Worm (Caenorhabditis elegans): ENCODE measurements around the gene tars-1.

Gene tars-1

DNA sequence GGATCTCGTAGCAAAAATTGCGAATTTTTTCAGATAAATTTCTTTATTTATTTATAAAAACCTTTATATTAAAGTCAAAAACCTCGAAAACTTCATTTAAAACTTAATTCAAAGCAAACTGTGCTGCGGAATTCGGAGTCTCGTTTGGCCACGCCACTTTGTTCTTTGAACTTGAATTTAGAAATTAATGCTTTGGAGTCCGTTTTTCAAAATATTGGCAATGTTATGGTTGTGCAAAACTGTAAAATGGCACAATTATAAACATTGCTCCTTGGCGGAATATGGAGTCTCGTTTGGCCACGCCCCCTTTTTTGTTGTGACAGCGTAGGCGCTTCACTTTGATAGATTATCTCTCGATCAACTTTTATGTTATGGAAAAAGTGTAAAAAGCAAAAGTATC lies 24.1 kb upstream of the tars-1 start:
- TF ChIP-seq ceh-82 (tag; optimal IDR thresholded peaks at IDR 0.05) (no peak), ceh-9 (tag; optimal IDR thresholded peaks at IDR 0.05) (no peak), fkh-2 (tag; optimal IDR thresholded peaks at IDR 0.05) (no peak), fkh-10 (GFP tag; optimal IDR thresholded peaks at IDR 0.05) (no peak), lsy-12 (tag; optimal IDR thresholded peaks at IDR 0.05) (no peak), ceh-28 (tag; optimal IDR thresholded peaks at IDR 0.05) (no peak), nhr-23 (tag; optimal IDR thresholded peaks at IDR 0.05) (no peak), lin-15B (tag; optimal IDR thresholded peaks at IDR 0.05) (no peak), mdl-1 (tag; optimal IDR thresholded peaks at IDR 0.05) (no peak), lin-39 (tag; optimal IDR thresholded peaks at IDR 0.05) (no peak)

ce11 chrII:11714728-11715127 lies 19.3 kb upstream of the tars-1 start:
- TF ChIP-seq nhr-77 (tag; optimal IDR thresholded peaks at IDR 0.05) (no peak), nfya-1 (tag; optimal IDR thresholded peaks at IDR 0.05; ENCODE audit: insufficient read depth) (no peak), skn-1 (tag; optimal IDR thresholded peaks at IDR 0.05) (no peak), ceh-28 (tag; optimal IDR thresholded peaks at IDR 0.05) (no peak), snpc-4 (tag; optimal IDR thresholded peaks at IDR 0.05) (peak; percentile 50), tbx-2 (tag; optimal IDR thresholded peaks at IDR 0.05) (no peak), mdl-1 (tag; optimal IDR thresholded peaks at IDR 0.05) (no peak)

DNA sequence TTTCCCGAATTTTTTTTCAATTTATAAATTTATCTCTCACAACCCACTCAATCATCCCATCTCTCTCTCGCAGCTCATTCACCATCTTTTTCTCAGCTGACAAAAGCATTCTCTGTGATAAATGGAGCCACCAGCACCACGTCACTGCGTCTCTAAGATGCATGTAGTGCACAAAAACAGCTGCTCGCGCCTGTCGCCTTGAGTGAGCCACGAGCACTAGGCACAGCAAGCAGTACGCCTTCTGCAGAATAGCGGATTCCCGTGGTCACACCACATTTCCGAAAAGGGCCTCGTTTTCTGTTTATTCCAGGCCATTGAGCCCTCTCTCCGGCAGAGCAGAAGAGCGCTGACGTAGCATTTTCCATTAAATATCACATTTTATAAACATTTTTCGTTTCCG lies 18.1 kb upstream of the tars-1 start, which contains the start of gene F13D12.10:
Gene F13D12.10 (plus strand): TSS at position 231 of the 400 bp plus-strand sequence.
- no peak for TF ChIP-seq ceh-82 (tag; optimal IDR thresholded peaks at IDR 0.05)
- no peak for TF ChIP-seq ceh-9 (tag; optimal IDR thresholded peaks at IDR 0.05)
- no peak for TF ChIP-seq mml-1 (tag; optimal IDR thresholded peaks at IDR 0.05)
- TF ChIP-seq hmg-11 (tag; optimal IDR thresholded peaks at IDR 0.05) = no peak
- TF ChIP-seq eor-1 (tag; optimal IDR thresholded peaks at IDR 0.05) = no peak
- TF ChIP-seq daf-12 (tag; optimal IDR thresholded peaks at IDR 0.05) = no peak
- TF ChIP-seq lin-39 (tag; optimal IDR thresholded peaks at IDR 0.05) = peak; percentile 55
- no peak for TF ChIP-seq lin-15B (tag; optimal IDR thresholded peaks at IDR 0.05)
- TF ChIP-seq nfya-1 (tag; optimal IDR thresholded peaks at IDR 0.05; ENCODE audit: insufficient read depth) = peak; percentile 14
- no peak for TF ChIP-seq nhr-43 (tag; optimal IDR thresholded peaks at IDR 0.05; ENCODE audit: poor library complexity, severe bottlenecking)
- TF ChIP-seq fos-1 (tag; optimal IDR thresholded peaks at IDR 0.05) = no peak
- no peak for TF ChIP-seq nhr-11 (tag; optimal IDR thresholded peaks at IDR 0.05)
- TF ChIP-seq egl-5 (tag; optimal IDR thresholded peaks at IDR 0.05) = no peak
- no peak for TF ChIP-seq fkh-2 (tag; optimal IDR thresholded peaks at IDR 0.05)

DNA sequence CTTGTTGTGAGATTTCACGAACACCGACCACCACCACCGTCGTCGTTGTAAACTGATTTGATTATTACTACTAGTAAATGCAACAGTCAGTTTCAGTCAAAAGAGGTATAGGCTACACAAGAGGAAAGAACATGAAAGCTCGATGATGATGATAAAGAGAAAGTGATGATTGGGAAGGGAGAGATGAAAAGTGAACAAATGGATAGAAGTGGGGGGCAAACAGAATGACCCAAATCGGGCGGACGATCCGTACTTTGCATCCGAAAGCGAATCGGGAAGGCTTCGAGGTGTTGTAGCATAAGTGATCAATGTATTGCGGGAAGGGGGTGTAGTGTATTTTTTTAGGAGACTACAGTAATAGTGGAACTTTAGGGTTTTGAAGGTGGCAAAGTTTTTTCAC lies 15.3 kb upstream of the tars-1 start:
- TF ChIP-seq fos-1 (tag; optimal IDR thresholded peaks at IDR 0.05) (no peak), nhr-12 (tag; optimal IDR thresholded peaks at IDR 0.05) (no peak), ceh-28 (tag; optimal IDR thresholded peaks at IDR 0.05) (no peak), zag-1 (tag; optimal IDR thresholded peaks at IDR 0.05) (no peak), nhr-11 (tag; optimal IDR thresholded peaks at IDR 0.05) (no peak), ceh-16 (tag; optimal IDR thresholded peaks at IDR 0.05) (no peak), unc-62 (GFP tag; optimal IDR thresholded peaks at IDR 0.05) (no peak), egl-27 (tag; optimal IDR thresholded peaks at IDR 0.05) (no peak), snpc-4 (tag; optimal IDR thresholded peaks at IDR 0.05) (no peak), elt-1 (tag; optimal IDR thresholded peaks at IDR 0.05) (no peak)

- TF ChIP-seq pqm-1 (tag; optimal IDR thresholded peaks at IDR 0.05) = no peak
- TF ChIP-seq ZK546.5 (tag; optimal IDR thresholded peaks at IDR 0.05) = no peak
- no peak for TF ChIP-seq snpc-4 (tag; optimal IDR thresholded peaks at IDR 0.05)
- TF ChIP-seq mml-1 (tag; optimal IDR thresholded peaks at IDR 0.05) = no peak
- no peak for TF ChIP-seq mdl-1 (tag; optimal IDR thresholded peaks at IDR 0.05)
- no peak for TF ChIP-seq nhr-43 (tag; optimal IDR thresholded peaks at IDR 0.05; ENCODE audit: poor library complexity, severe bottlenecking)
- TF ChIP-seq elt-2 (tag; optimal IDR thresholded peaks at IDR 0.05) = no peak
- TF ChIP-seq elt-3 (tag; optimal IDR thresholded peaks at IDR 0.05) = no peak
- no peak for TF ChIP-seq zag-1 (tag; optimal IDR thresholded peaks at IDR 0.05)
- no peak for TF ChIP-seq nhr-23 (tag; optimal IDR thresholded peaks at IDR 0.05)
- no peak for TF ChIP-seq jun-1 (tag; optimal IDR thresholded peaks at IDR 0.05)
- TF ChIP-seq lin-39 (tag; optimal IDR thresholded peaks at IDR 0.05) = no peak
- TF ChIP-seq fkh-2 (tag; optimal IDR thresholded peaks at IDR 0.05) = no peak
- no peak for TF ChIP-seq R02D3.7 (tag; optimal IDR thresholded peaks at IDR 0.05)
- TF ChIP-seq nhr-28 (tag; optimal IDR thresholded peaks at IDR 0.05) = no peak
- no peak for TF ChIP-seq nhr-11 (tag; optimal IDR thresholded peaks at IDR 0.05)
- no peak for TF ChIP-seq nhr-25 (tag; optimal IDR thresholded peaks at IDR 0.05)
- no peak for TF ChIP-seq ceh-9 (tag; optimal IDR thresholded peaks at IDR 0.05)
Measured at ce11 chrII:11709464-11709863, 14.0 kb upstream of the tars-1 start, which contains the start of gene fcmt-1. Gene fcmt-1 (minus strand): TSS chrII:11709564.

Measured in whole organism, L3 larva.